Fruit fly (Drosophila melanogaster): Measurements from ENCODE around the gene CG7384.

The CG7384 gene

DNA sequence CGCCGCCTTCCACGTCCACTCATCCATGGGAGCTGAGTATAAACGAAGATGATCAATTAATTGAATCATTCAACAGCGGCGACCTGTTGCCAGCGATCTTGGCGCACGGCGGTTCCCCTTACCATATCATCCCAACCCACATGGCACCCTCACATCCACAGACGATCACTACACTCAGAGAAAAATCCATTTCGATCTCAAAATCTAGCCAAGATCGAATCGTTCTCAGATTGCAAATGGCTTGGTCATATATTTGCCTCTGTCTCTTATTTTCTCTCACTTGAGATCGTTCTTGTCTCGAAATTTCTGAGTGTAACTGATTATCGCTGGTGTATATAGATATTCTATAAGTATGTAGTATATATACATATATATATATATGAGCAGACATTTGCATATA lies 41.9 kb downstream of the CG7384 start (continued):
- TF ChIP-seq dmrt99B (tag; optimal IDR thresholded peaks at IDR 0.05) (peak; percentile 70), CG7786 (GFP tag; optimal IDR thresholded peaks at IDR 0.05) (peak; percentile 42), CG11456 (GFP tag; IDR thresholded peaks at IDR 0.05) (peak; percentile 81), sd (tag; optimal IDR thresholded peaks at IDR 0.05) (no peak), ATbp (GFP tag; optimal IDR thresholded peaks at IDR 0.05) (peak; percentile 49), mam (GFP tag; optimal IDR thresholded peaks at IDR 0.05) (peak; percentile 39), ranshi (GFP tag; IDR thresholded peaks at IDR 0.05) (peak; percentile 58; the same call in 1 of the 2 replicates), MESR4 (GFP tag; optimal IDR thresholded peaks at IDR 0.05) (no peak), CG14014 (GFP tag; IDR thresholded peaks at IDR 0.05) (peak; percentile 58; the same call in 1 of the 2 replicates), toy (GFP tag; IDR thresholded peaks at IDR 0.05) (0 out of 2 replicates have a peak, but pooled peaks have one; percentile 14), sr (GFP tag; IDR thresholded peaks at IDR 0.05) (peak; percentile 83), C15 (GFP tag; IDR thresholded peaks at IDR 0.05) (no peak), NC2β (GFP tag; optimal IDR thresholded peaks at IDR 0.05) (no peak), Awh (GFP tag; IDR thresholded peaks at IDR 0.05) (peak; percentile 58), Taf1 (GFP tag; IDR thresholded peaks at IDR 0.05) (peak; percentile 61), CG30431 (GFP tag; optimal IDR thresholded peaks at IDR 0.05) (peak; percentile 8), CG12391 (tag; optimal IDR thresholded peaks at IDR 0.05) (peak; percentile 63), cas (GFP tag; IDR thresholded peaks at IDR 0.05) (no peak), Elba2 (GFP tag; optimal IDR thresholded peaks at IDR 0.05) (no peak), ssp (GFP tag; IDR thresholded peaks at IDR 0.05) (peak; percentile 29; the same call in 1 of the 2 replicates), Hr39 (optimal IDR thresholded peaks at IDR 0.05) (no peak), CG7556 (GFP tag; optimal IDR thresholded peaks at IDR 0.05) (peak; percentile 15), odd (GFP tag; optimal IDR thresholded peaks at IDR 0.05) (peak; percentile 11), CG12659 (GFP tag; optimal IDR thresholded peaks at IDR 0.05) (peak; percentile 5), CG14441 (GFP tag; IDR thresholded peaks at IDR 0.05) (peak; percentile 73), NC2α (GFP tag; optimal IDR thresholded peaks at IDR 0.05) (no peak), CG15479 (GFP tag; optimal IDR thresholded peaks at IDR 0.05) (no peak), CG16813 (GFP tag; IDR thresholded peaks at IDR 0.05; ENCODE audit: partially characterized antibody) (no peak), fd64A (GFP tag; optimal IDR thresholded peaks at IDR 0.05) (no peak), her (GFP tag; optimal IDR thresholded peaks at IDR 0.05) (peak; percentile 18), gsb (GFP tag; IDR thresholded peaks at IDR 0.05) (0 out of 2 replicates have a peak, but pooled peaks have one; percentile 46), CG8290 (GFP tag; optimal IDR thresholded peaks at IDR 0.05) (no peak), CG8290 (tag; optimal IDR thresholded peaks at IDR 0.05) (peak in 1 of 2 experiments; percentile 84), CG17568 (GFP tag; optimal IDR thresholded peaks at IDR 0.05) (peak; percentile 34), ems (GFP tag; optimal IDR thresholded peaks at IDR 0.05) (peak; percentile 36), CG7357 (GFP tag; IDR thresholded peaks at IDR 0.05) (peak; percentile 20; the same call in 1 of the 3 replicates), twi (tag; optimal IDR thresholded peaks at IDR 0.05) (no peak), schlank (tag; optimal IDR thresholded peaks at IDR 0.05) (peak; percentile 26), CG11085 (GFP tag; IDR thresholded peaks at IDR 0.05) (no peak; the same call in 1 of the 2 replicates), CG32532 (GFP tag; IDR thresholded peaks at IDR 0.05) (peak; percentile 82), ash1 (GFP tag; optimal IDR thresholded peaks at IDR 0.05) (no peak), CG15269 (tag; optimal IDR thresholded peaks at IDR 0.05) (peak; percentile 72), jigr1 (GFP tag; IDR thresholded peaks at IDR 0.05) (no peak), Bdp1 (GFP tag; optimal IDR thresholded peaks at IDR 0.05) (no peak), hbn (GFP tag; IDR thresholded peaks at IDR 0.05; ENCODE audit: partially characterized antibody) (no peak), CG11560 (tag; IDR thresholded peaks at IDR 0.05) (no peak), dm (GFP tag; optimal IDR thresholded peaks at IDR 0.05) (no peak), gem (tag; optimal IDR thresholded peaks at IDR 0.05) (peak; percentile 69), HHEX (GFP tag; optimal IDR thresholded peaks at IDR 0.05) (peak; percentile 61), Hand (GFP tag; optimal IDR thresholded peaks at IDR 0.05) (no peak), CG11247 (GFP tag; IDR thresholded peaks at IDR 0.05) (peak; percentile 55; the same call in 1 of the 2 replicates), fd96Cb (tag; optimal IDR thresholded peaks at IDR 0.05) (peak; percentile 48)
